Fruit fly (Drosophila melanogaster): ENCODE data around the gene CG32532.
A peak's percentile ranks its signal among the peaks of the same experiment; 100 is the strongest.

The CG32532 gene

DNA sequence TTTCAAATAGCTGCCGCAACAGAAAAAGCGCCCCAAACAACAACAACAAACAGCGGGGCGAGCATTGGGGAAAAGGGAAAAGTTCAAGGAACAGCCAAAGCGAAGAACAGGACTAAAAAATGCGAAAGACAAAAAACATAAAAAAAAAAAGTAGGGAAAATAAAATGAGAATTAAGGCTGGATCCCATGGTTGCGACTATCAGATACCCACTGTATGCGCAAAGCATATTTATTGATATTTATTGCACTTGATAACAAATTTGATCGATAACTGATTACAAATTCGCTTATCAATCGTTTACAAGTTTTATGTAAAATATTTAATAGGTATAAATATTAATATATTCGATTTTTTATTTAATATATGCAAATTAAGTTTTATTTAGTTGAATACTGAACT is 2.3 kb upstream of the CG32532 start (continued):
- TF ChIP-seq CG6683 (GFP tag; optimal IDR thresholded peaks at IDR 0.05), result no peak
- TF ChIP-seq CG2678 (tag; optimal IDR thresholded peaks at IDR 0.05), result no peak

dm6 chrX:19548438-19548837 is 1.2 kb upstream of the CG32532 start:
- TF ChIP-seq mld (GFP tag; IDR thresholded peaks at IDR 0.05; ENCODE audit: partially characterized antibody) (no peak), CG11093 (GFP tag; IDR thresholded peaks at IDR 0.05) (no peak), pho (GFP tag; optimal IDR thresholded peaks at IDR 0.05) (no peak), Trl (optimal IDR thresholded peaks at IDR 0.05) (peak; percentile 23 to 47), Trl (GFP tag; optimal IDR thresholded peaks at IDR 0.05) (no peak), CG1792 (GFP tag; optimal IDR thresholded peaks at IDR 0.05) (no peak), Ets65A (GFP tag) (peak; percentile 20), Nf-YB (GFP tag; optimal IDR thresholded peaks at IDR 0.05) (peak; percentile 55), gsb (GFP tag; IDR thresholded peaks at IDR 0.05) (no peak), lab (GFP tag; optimal IDR thresholded peaks at IDR 0.05) (no peak), CG12391 (tag; optimal IDR thresholded peaks at IDR 0.05) (no peak), Hr51 (GFP tag; optimal IDR thresholded peaks at IDR 0.05) (no peak), Hr78 (GFP tag; optimal IDR thresholded peaks at IDR 0.05) (peak in 1 of 2 experiments; percentile 38), exex (tag; optimal IDR thresholded peaks at IDR 0.05) (no peak), CG9437 (GFP tag; optimal IDR thresholded peaks at IDR 0.05) (no peak), her (GFP tag; optimal IDR thresholded peaks at IDR 0.05) (no peak), CG6813 (GFP tag; optimal IDR thresholded peaks at IDR 0.05) (no peak), Side (GFP tag; optimal IDR thresholded peaks at IDR 0.05) (no peak), CG1832 (GFP tag; optimal IDR thresholded peaks at IDR 0.05) (peak; percentile 56), crol (GFP tag; IDR thresholded peaks at IDR 0.05) (peak; percentile 51), cg (GFP tag; optimal IDR thresholded peaks at IDR 0.05) (peak; percentile 32), NK7.1 (GFP tag; optimal IDR thresholded peaks at IDR 0.05) (no peak), lbe (GFP tag; optimal IDR thresholded peaks at IDR 0.05) (no peak), Nf-YC (tag; optimal IDR thresholded peaks at IDR 0.05) (peak; percentile 12), Nf-YA (GFP tag; IDR thresholded peaks at IDR 0.05) (no peak)

DNA sequence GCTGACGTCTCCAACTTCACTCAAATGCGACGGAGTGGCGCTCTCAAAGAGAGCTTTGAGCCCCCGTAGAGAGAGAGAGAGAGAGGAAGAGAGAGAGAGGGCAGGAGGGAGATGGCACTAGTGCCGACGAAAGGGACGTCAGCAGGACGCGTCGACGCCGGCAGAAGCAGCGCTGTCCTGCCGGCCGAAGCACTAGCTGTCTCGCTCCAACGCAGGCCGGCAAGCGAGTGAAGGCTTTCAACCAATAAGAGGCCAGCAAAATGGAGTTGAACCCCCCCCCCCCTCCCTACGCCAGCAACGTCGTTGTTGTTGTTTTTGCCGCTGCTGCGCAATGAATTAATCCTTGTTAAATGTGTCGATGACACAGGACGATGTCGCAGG is 634 bp downstream of the CG32532 start:
- TF ChIP-seq crol (GFP tag; IDR thresholded peaks at IDR 0.05) (peak; percentile 89), toy (GFP tag; IDR thresholded peaks at IDR 0.05) (no peak), CG12299 (tag; optimal IDR thresholded peaks at IDR 0.05) (no peak), CG8924 (tag; optimal IDR thresholded peaks at IDR 0.05) (no peak), CG16815 (GFP tag; optimal IDR thresholded peaks at IDR 0.05) (no peak), CG4360 (GFP tag; IDR thresholded peaks at IDR 0.05) (peak; percentile 86), Hey (tag; optimal IDR thresholded peaks at IDR 0.05) (no peak), CG11723 (GFP tag; optimal IDR thresholded peaks at IDR 0.05) (no peak), Dbx (GFP tag; IDR thresholded peaks at IDR 0.05) (no peak), sim (GFP tag; IDR thresholded peaks at IDR 0.05) (no peak), CG9727 (GFP tag; optimal IDR thresholded peaks at IDR 0.05) (no peak), ewg (GFP tag; optimal IDR thresholded peaks at IDR 0.05) (peak; percentile 86), pho (GFP tag; optimal IDR thresholded peaks at IDR 0.05) (no peak), CG4404 (GFP tag; IDR thresholded peaks at IDR 0.05) (no peak), CG10431 (GFP tag; optimal IDR thresholded peaks at IDR 0.05) (no peak), Nf-YC (tag; optimal IDR thresholded peaks at IDR 0.05) (peak; percentile 96), CG1832 (GFP tag; optimal IDR thresholded peaks at IDR 0.05) (peak; percentile 95), CG11696 (GFP tag; IDR thresholded peaks at IDR 0.05) (no peak), amos (GFP tag; IDR thresholded peaks at IDR 0.05; ENCODE audit: partially characterized antibody) (no peak), CG6175 (GFP tag; IDR thresholded peaks at IDR 0.05) (no peak), rib (GFP tag; IDR thresholded peaks at IDR 0.05) (no peak), pzg (GFP tag; optimal IDR thresholded peaks at IDR 0.05) (no peak), esg (GFP tag; conservative IDR thresholded peaks at IDR 0.05) (no peak), fd64A (GFP tag; optimal IDR thresholded peaks at IDR 0.05) (no peak), caup (GFP tag; optimal IDR thresholded peaks at IDR 0.05; ENCODE audit: severe bottlenecking) (no peak), CG13424 (tag; optimal IDR thresholded peaks at IDR 0.05) (no peak)

Data from whole organism, embryonic.